Worm (Caenorhabditis elegans) whole organism, young adult: ENCODE measurements around the gene R10E9.4.

Source experiments
- F33H1.4 ChIP-seq: fragments of 200-800 bp; sonication (Bioruptor generic); IDR thresholded peaks from 2 replicates; pipeline ENCODE4 v1.3.6; 2022; ENCODE audit warnings: missing genetic modification reagents, missing genetic modification characterization, missing compliant biosample characterization
- lin-35 ChIP-seq, 3 experiments: fragments of 150-350 bp in 2 of 3; sonication (generic microtip) in 1 of 3; optimal IDR thresholded peaks; 2 replicates each; lab custom pipeline; 2014 to 2018; ENCODE audit warnings: missing biosample characterization in 3 of 3, missing genetic modification characterization in 3 of 3, missing genetic modification reagents in 3 of 3
- unc-62 ChIP-seq: fragments of 150-350 bp; optimal IDR thresholded peaks from 2 replicates; lab custom pipeline; 2014; ENCODE audit warnings: missing biosample characterization, missing genetic modification reagents, missing genetic modification characterization

DNA sequence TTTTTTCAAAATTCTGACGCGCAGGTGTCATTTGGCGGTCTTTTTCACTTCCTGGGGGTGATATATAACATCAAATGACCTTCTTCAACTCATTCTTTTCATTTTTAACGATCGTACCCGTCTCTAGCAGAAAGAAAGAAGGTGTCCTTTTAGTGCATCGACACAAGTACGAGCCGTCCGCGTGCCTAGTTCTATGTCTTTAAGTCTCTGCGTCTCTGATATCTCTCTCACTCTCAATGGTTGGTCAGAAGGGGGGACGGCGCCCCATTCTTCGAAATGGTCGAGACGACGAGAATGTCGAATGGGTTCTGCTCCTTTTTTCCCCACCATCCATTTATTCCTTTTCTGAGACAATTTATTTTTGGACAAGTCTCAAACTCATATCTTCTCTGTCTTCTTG is 16.9 kb downstream of the R10E9.4 start:
- TF ChIP-seq lin-35 (GFP tag; optimal IDR thresholded peaks at IDR 0.05; lab: Kevin White, UChicago) (no peak), unc-62 (no peak), F33H1.4 (GFP tag; lab: Robert Waterston, UW) (no peak)
